Fruit fly (Drosophila melanogaster): ENCODE results near the gene ect.

dm6 chr3L:10205823-10206222 is 4.2 kb upstream of the ect start:
- TF ChIP-seq psq (optimal IDR thresholded peaks at IDR 0.05), result no peak
- TF ChIP-seq CG8478 (optimal IDR thresholded peaks at IDR 0.05), result no peak
- no peak for TF ChIP-seq EcR (GFP tag; optimal IDR thresholded peaks at IDR 0.05)
- no peak for TF ChIP-seq usp (GFP tag; optimal IDR thresholded peaks at IDR 0.05)
- TF ChIP-seq Dll (optimal IDR thresholded peaks at IDR 0.05), result no peak
- TF ChIP-seq pan (optimal IDR thresholded peaks at IDR 0.05), result no peak

Data from whole organism.